Fruit fly (Drosophila melanogaster) Kc167 (cell line): ENCODE data around the gene CG8141.

ENCODE experiments used
- Myc ChIP-seq: fragments of >200 bp; optimal IDR thresholded peaks from 2 replicates; lab custom pipeline; 2017; ENCODE audit warnings: missing external identifiers
- Sin3A ChIP-seq: fragments of >200 bp; optimal IDR thresholded peaks from 2 replicates; lab custom pipeline; 2018; ENCODE audit warnings: missing external identifiers
- h ChIP-seq: fragments of >200 bp; optimal IDR thresholded peaks from 3 replicates; lab custom pipeline; 2018; ENCODE audit warnings: missing external identifiers
- insv ChIP-seq: fragments of >200 bp; optimal IDR thresholded peaks from 3 replicates; lab custom pipeline; 2018; ENCODE audit warnings: missing external identifiers
- psq ChIP-seq: fragments of >200 bp; optimal IDR thresholded peaks from 2 replicates; lab custom pipeline; 2017; ENCODE audit warnings: missing external identifiers
- ttk ChIP-seq: sonication (Bioruptor generic); optimal IDR thresholded peaks from 2 replicates; lab custom pipeline; 2017; ENCODE audit warnings: missing external identifiers

DNA sequence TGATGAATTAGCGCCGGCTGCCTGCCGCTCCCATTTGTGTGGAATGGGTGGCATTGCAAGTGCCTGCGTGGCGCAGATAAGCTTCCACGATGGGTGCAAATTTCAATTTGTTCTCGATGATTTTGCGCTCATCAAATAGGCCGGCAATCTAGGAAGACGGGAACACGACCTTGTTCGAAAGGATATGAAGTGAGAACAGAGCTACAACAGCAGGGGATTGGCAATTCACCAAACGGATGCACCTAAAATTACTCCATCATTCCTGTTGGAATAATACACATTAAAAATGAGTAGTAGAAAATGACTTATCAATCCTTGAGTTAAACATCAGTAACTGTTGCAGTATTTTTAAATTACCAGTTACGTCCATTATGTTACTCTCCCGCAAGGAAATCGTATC is 3.2 kb upstream of the CG8141 start, which contains the start of gene CG14380:
- TF ChIP-seq Sin3A (lab: Kevin White, UChicago) (no peak), ttk (lab: Kevin White, UChicago) (no peak), psq (lab: Kevin White, UChicago) (no peak), h (lab: Kevin White, UChicago) (no peak), insv (lab: Kevin White, UChicago) (no peak), Myc (lab: Kevin White, UChicago) (no peak)
